Worm (Caenorhabditis elegans): ENCODE measurements around the gene Y67A10A.7.

ce11 chrIV:14393838-14394237 is 19.9 kb downstream of the Y67A10A.7 start, which contains the start of gene clc-8:
- TF ChIP-seq ama-1 (optimal IDR thresholded peaks at IDR 0.05) (no peak), gmeb-2 (tag; optimal IDR thresholded peaks at IDR 0.05) (no peak), T23F11.4 (GFP tag; optimal IDR thresholded peaks at IDR 0.05) (no peak), nhr-11 (tag; optimal IDR thresholded peaks at IDR 0.05) (no peak), unc-55 (GFP tag; optimal IDR thresholded peaks at IDR 0.05) (no peak), hlh-30 (tag; optimal IDR thresholded peaks at IDR 0.05; ENCODE audit: insufficient read depth) (no peak), pha-4 (tag; optimal IDR thresholded peaks at IDR 0.05) (no peak), hlh-15 (tag; optimal IDR thresholded peaks at IDR 0.05) (no peak), nhr-232 (tag; optimal IDR thresholded peaks at IDR 0.05) (no peak), elt-2 (tag; optimal IDR thresholded peaks at IDR 0.05) (no peak), ceh-18 (tag; optimal IDR thresholded peaks at IDR 0.05) (no peak), fkh-10 (GFP tag; optimal IDR thresholded peaks at IDR 0.05) (no peak)

Data from whole organism, late embryonic.